Fruit fly (Drosophila melanogaster) S2 (cell line): ENCODE measurements around the gene Rab10.

ENCODE experiments used
- CG8478 ChIP-seq: fragments of >200 bp; optimal IDR thresholded peaks from 2 replicates; lab custom pipeline; 2018
- CTCF ChIP-seq, 2 experiments: fragments of >200 bp; optimal IDR thresholded peaks; 2 replicates each; lab custom pipeline; 2018

- TF ChIP-seq CG8478 (lab: Kevin White, UChicago) (no peak), CTCF (optimal IDR thresholded peaks at IDR 0.05; lab: Kevin White, UChicago) (no peak)
Observed at dm6 chrX:20251586-20252160, 535 bp downstream of the Rab10 start.
